Worm (Caenorhabditis elegans): ENCODE data around the gene dpy-2.

DNA sequence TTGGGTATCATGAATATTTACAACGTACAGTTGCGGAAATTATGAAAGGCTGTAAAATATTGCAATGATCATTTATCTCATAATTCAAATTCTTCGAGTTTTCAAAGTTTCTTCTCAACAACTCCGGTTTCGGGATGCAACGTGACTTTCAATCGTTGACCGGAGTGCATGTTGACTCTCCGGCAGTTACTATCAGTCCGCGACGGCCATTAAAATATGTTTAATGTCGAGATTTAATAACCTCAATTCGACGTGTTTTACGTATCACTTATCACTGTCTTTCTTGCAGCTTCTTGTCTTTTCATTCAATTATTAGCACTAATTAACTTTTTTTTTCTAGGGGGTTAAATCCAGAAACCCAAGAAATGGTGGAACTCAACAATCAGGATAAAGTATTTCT is 4.1 kb downstream of the dpy-2 start, which contains the start of gene tsp-10:
- TF ChIP-seq nhr-11 (tag; optimal IDR thresholded peaks at IDR 0.05), result no peak
- no peak for TF ChIP-seq dve-1 (tag; optimal IDR thresholded peaks at IDR 0.05)
- no peak for TF ChIP-seq ceh-19 (GFP tag; optimal IDR thresholded peaks at IDR 0.05)
- no peak for TF ChIP-seq ceh-14 (tag; optimal IDR thresholded peaks at IDR 0.05)
- no peak for TF ChIP-seq pqm-1 (tag; optimal IDR thresholded peaks at IDR 0.05)
- no peak for TF ChIP-seq F13H6.1 (tag; optimal IDR thresholded peaks at IDR 0.05)
- no peak for TF ChIP-seq ets-4 (tag; optimal IDR thresholded peaks at IDR 0.05)
- TF ChIP-seq rnt-1 (tag; optimal IDR thresholded peaks at IDR 0.05), result no peak
- no peak for TF ChIP-seq nfya-1 (tag; optimal IDR thresholded peaks at IDR 0.05)
- TF ChIP-seq hlh-6 (tag; optimal IDR thresholded peaks at IDR 0.05), result no peak
- no peak for TF ChIP-seq mec-3 (tag; optimal IDR thresholded peaks at IDR 0.05; ENCODE audit: borderline replicate concordance)
- TF ChIP-seq ama-1 (optimal IDR thresholded peaks at IDR 0.05), result no peak
- TF ChIP-seq unc-55 (GFP tag; optimal IDR thresholded peaks at IDR 0.05), result no peak
